Fruit fly (Drosophila melanogaster): ENCODE measurements around the gene Spn.

Spn gene

dm6 chr3L:2532377-2532776 lies 21.7 kb downstream of the Spn start (continued):
- TF ChIP-seq ac (GFP tag; optimal IDR thresholded peaks at IDR 0.05) (no peak), CG8944 (GFP tag; optimal IDR thresholded peaks at IDR 0.05) (no peak), Hr78 (GFP tag; optimal IDR thresholded peaks at IDR 0.05) (peak in 1 of 2 experiments; percentile 17), ems (GFP tag; optimal IDR thresholded peaks at IDR 0.05) (peak; percentile 5), salm (tag; optimal IDR thresholded peaks at IDR 0.05) (no peak), wor (GFP tag; IDR thresholded peaks at IDR 0.05) (no peak), Deaf1 (tag; optimal IDR thresholded peaks at IDR 0.05) (no peak), HLH54F (GFP tag; optimal IDR thresholded peaks at IDR 0.05) (no peak), CG4424 (GFP tag; optimal IDR thresholded peaks at IDR 0.05) (no peak), bcd (GFP tag; optimal IDR thresholded peaks at IDR 0.05) (peak; percentile 21), bigmax (GFP tag; optimal IDR thresholded peaks at IDR 0.05) (no peak), CG11723 (GFP tag; optimal IDR thresholded peaks at IDR 0.05) (no peak), ken (GFP tag; IDR thresholded peaks at IDR 0.05) (peak; percentile 63; the same call in 2 of the 3 replicates), Rx (GFP tag; IDR thresholded peaks at IDR 0.05) (peak; percentile 61), sim (GFP tag; IDR thresholded peaks at IDR 0.05) (no peak), CG17328 (GFP tag; IDR thresholded peaks at IDR 0.05) (peak; percentile 67), tup (GFP tag; optimal IDR thresholded peaks at IDR 0.05) (no peak), Xrp1 (GFP tag; IDR thresholded peaks at IDR 0.05) (peak; percentile 63), CG6791 (GFP tag; IDR thresholded peaks at IDR 0.05; ENCODE audit: partially characterized antibody) (no peak), zen2 (GFP tag; IDR thresholded peaks at IDR 0.05; ENCODE audit: partially characterized antibody) (no peak), CG7271 (tag; optimal IDR thresholded peaks at IDR 0.05) (no peak), gt (GFP tag; IDR thresholded peaks at IDR 0.05) (no peak; the same call in 1 of the 2 replicates), Opbp (GFP tag; IDR thresholded peaks at IDR 0.05; ENCODE audit: partially characterized antibody) (no peak), phol (tag; optimal IDR thresholded peaks at IDR 0.05) (peak; percentile 48), CG7786 (GFP tag; optimal IDR thresholded peaks at IDR 0.05) (no peak), CG31224 (GFP tag; IDR thresholded peaks at IDR 0.05) (peak; percentile 49; the same call in 1 of the 2 replicates), CG32532 (GFP tag; IDR thresholded peaks at IDR 0.05) (peak; percentile 55), CG13296 (GFP tag; optimal IDR thresholded peaks at IDR 0.05) (no peak), Nf-YC (tag; optimal IDR thresholded peaks at IDR 0.05) (no peak), CG8388 (GFP tag; optimal IDR thresholded peaks at IDR 0.05) (no peak), Hmx (GFP tag; optimal IDR thresholded peaks at IDR 0.05) (no peak), usp (GFP tag; optimal IDR thresholded peaks at IDR 0.05) (no peak), h (optimal IDR thresholded peaks at IDR 0.05) (no peak), Dbx (GFP tag; IDR thresholded peaks at IDR 0.05) (no peak), kah (GFP tag; optimal IDR thresholded peaks at IDR 0.05) (no peak), Dip3 (GFP tag; optimal IDR thresholded peaks at IDR 0.05) (no peak), cato (GFP tag; optimal IDR thresholded peaks at IDR 0.05; ENCODE audit: borderline replicate concordance) (no peak), CG3163 (GFP tag; optimal IDR thresholded peaks at IDR 0.05) (no peak), Abd-B (GFP tag; optimal IDR thresholded peaks at IDR 0.05) (peak; percentile 5), kni (GFP tag; optimal IDR thresholded peaks at IDR 0.05) (no peak), so (GFP tag; IDR thresholded peaks at IDR 0.05) (peak; percentile 24; the same call in 2 of the 3 replicates), Lpt (GFP tag; optimal IDR thresholded peaks at IDR 0.05) (no peak), Taf1 (GFP tag; IDR thresholded peaks at IDR 0.05) (peak; percentile 32; the same call in 1 of the 2 replicates), CG1647 (GFP tag; optimal IDR thresholded peaks at IDR 0.05) (no peak), Aef1 (GFP tag; IDR thresholded peaks at IDR 0.05) (peak; percentile 72), Blimp-1 (GFP tag; optimal IDR thresholded peaks at IDR 0.05) (peak; percentile 40), CG2129 (GFP tag; IDR thresholded peaks at IDR 0.05; ENCODE audit: partially characterized antibody) (no peak), ci (GFP tag; IDR thresholded peaks at IDR 0.05) (peak; percentile 83), CG17912 (GFP tag; optimal IDR thresholded peaks at IDR 0.05) (no peak), ro (GFP tag; IDR thresholded peaks at IDR 0.05) (no peak), CG15011 (GFP tag; optimal IDR thresholded peaks at IDR 0.05) (no peak), CG14667 (GFP tag; IDR thresholded peaks at IDR 0.05) (peak; percentile 66)
